Worm (Caenorhabditis elegans) whole organism, young adult: Measurements from ENCODE around the gene str-4.

ENCODE experiments used
- B0035.1 ChIP-seq: sonication (generic microtip); optimal IDR thresholded peaks from 2 replicates; lab custom pipeline; 2016; ENCODE audit warnings: missing genetic modification characterization, mild to moderate bottlenecking, missing compliant biosample characterization, missing genotype, missing genetic modification reagents
- C06A6.2 ChIP-seq: fragments of 200-800 bp; sonication (Bioruptor generic); conservative IDR thresholded peaks from 2 replicates; pipeline ENCODE4 v1.3.6; 2022; ENCODE audit warnings: missing genetic modification characterization, missing compliant biosample characterization
- F33H1.4 ChIP-seq: fragments of 200-800 bp; sonication (Bioruptor generic); IDR thresholded peaks from 2 replicates; pipeline ENCODE4 v1.3.6; 2022; ENCODE audit warnings: missing genetic modification reagents, missing genetic modification characterization, missing compliant biosample characterization
- F39B2.1 ChIP-seq: fragments of 200-800 bp; sonication (Bioruptor generic); IDR thresholded peaks from 2 replicates; pipeline ENCODE4 v1.3.6; 2022; ENCODE audit warnings: missing genetic modification reagents, missing genetic modification characterization, missing compliant biosample characterization
- F57A8.1 ChIP-seq: fragments of 200-800 bp; sonication (Bioruptor generic); optimal IDR thresholded peaks from 2 replicates; lab custom pipeline; 2018; ENCODE audit warnings: mild to moderate bottlenecking, missing genetic modification characterization, moderate library complexity, missing compliant biosample characterization
- Y79H2A.3 ChIP-seq: fragments of 200-800 bp; sonication (Bioruptor generic); conservative IDR thresholded peaks from 2 replicates; pipeline ENCODE4 v1.3.6; 2022; ENCODE audit warnings: missing genetic modification reagents, missing genetic modification characterization, missing compliant biosample characterization
- akir-1 ChIP-seq: fragments of 200-800 bp; sonication (Bioruptor generic); optimal IDR thresholded peaks from 2 replicates; lab custom pipeline; 2018; ENCODE audit warnings: mild to moderate bottlenecking, missing genetic modification characterization, moderate library complexity, missing compliant biosample characterization
- aptf-2 ChIP-seq: fragments of 200-800 bp; sonication (Bioruptor generic); conservative IDR thresholded peaks from 2 replicates; pipeline ENCODE4 v1.3.6; 2022; ENCODE audit warnings: missing genetic modification reagents, missing genetic modification characterization, missing compliant biosample characterization
- atf-7 ChIP-seq: sonication (generic microtip); optimal IDR thresholded peaks from 2 replicates; lab custom pipeline; 2017; ENCODE audit warnings: mild to moderate bottlenecking, missing genetic modification characterization, missing compliant biosample characterization
- ccch-3 ChIP-seq: fragments of 200-800 bp; sonication (Bioruptor generic); optimal IDR thresholded peaks from 2 replicates; lab custom pipeline; 2018; ENCODE audit warnings: mild to moderate bottlenecking, missing genetic modification characterization, missing compliant biosample characterization
- cebp-1 ChIP-seq, 2 experiments: fragments of 200-800 bp in 1 of 2; sonication (Bioruptor generic) in 1 of 2; sonication (generic microtip) in 1 of 2; IDR thresholded peaks in 1 of 2; optimal IDR thresholded peaks in 1 of 2; 2 replicates each; pipeline versions ENCODE4 v1.3.6 to Lab custom; 2017 to 2022; ENCODE audit warnings: missing compliant biosample characterization in 2 of 2, missing genetic modification characterization in 2 of 2, mild to moderate bottlenecking in 1 of 2, missing genetic modification reagents in 1 of 2, moderate library complexity in 1 of 2
- cebp-2 ChIP-seq: fragments of 200-800 bp; sonication (Bioruptor generic); IDR thresholded peaks from 2 replicates; pipeline ENCODE4 v1.3.6; 2022; ENCODE audit warnings: missing genetic modification characterization, missing compliant biosample characterization
- ceh-40 ChIP-seq: fragments of 200-800 bp; sonication (Bioruptor generic); IDR thresholded peaks from 2 replicates; pipeline ENCODE4 v1.3.6; 2022; ENCODE audit warnings: missing genetic modification characterization, missing compliant biosample characterization
- ceh-79 ChIP-seq: sonication (generic microtip); optimal IDR thresholded peaks from 2 replicates; lab custom pipeline; 2017; ENCODE audit warnings: mild to moderate bottlenecking, missing genetic modification characterization, missing compliant biosample characterization
- chd-7 ChIP-seq: sonication (generic microtip); optimal IDR thresholded peaks from 2 replicates; lab custom pipeline; 2016; ENCODE audit warnings: mild to moderate bottlenecking, missing genetic modification characterization, moderate library complexity, missing compliant biosample characterization
- die-1 ChIP-seq: sonication (generic microtip); optimal IDR thresholded peaks from 2 replicates; lab custom pipeline; 2016; ENCODE audit warnings: missing genotype, mild to moderate bottlenecking, missing genetic modification characterization, missing compliant biosample characterization
- dox-1 ChIP-seq: fragments of 200-800 bp; sonication (Bioruptor generic); IDR thresholded peaks from 2 replicates; pipeline ENCODE4 v1.3.6; 2022; ENCODE audit warnings: missing genetic modification reagents, missing genetic modification characterization, missing compliant biosample characterization
- efl-1 ChIP-seq: fragments of 150-350 bp; optimal IDR thresholded peaks from 2 replicates; lab custom pipeline; 2014; ENCODE audit warnings: missing biosample characterization, missing genetic modification reagents, missing genetic modification characterization
- egl-18 ChIP-seq: fragments of 200-800 bp; sonication (Bioruptor generic); IDR thresholded peaks from 2 replicates; pipeline ENCODE4 v1.3.6; 2022; ENCODE audit warnings: missing genetic modification reagents, missing genetic modification characterization, missing compliant biosample characterization
- egl-44 ChIP-seq: fragments of 200-800 bp; sonication (Bioruptor generic); IDR thresholded peaks from 2 replicates; pipeline ENCODE4 v1.3.6; 2022; ENCODE audit warnings: missing genetic modification reagents, missing genetic modification characterization, missing compliant biosample characterization
- egrh-3 ChIP-seq: fragments of 200-800 bp; sonication (Bioruptor generic); IDR thresholded peaks from 2 replicates; pipeline ENCODE4 v1.3.6; 2022; ENCODE audit warnings: missing genetic modification reagents, missing genetic modification characterization, missing compliant biosample characterization
- gei-17 ChIP-seq: fragments of 200-800 bp; sonication (Bioruptor generic); optimal IDR thresholded peaks from 2 replicates; lab custom pipeline; 2018; ENCODE audit warnings: mild to moderate bottlenecking, missing genetic modification characterization, missing compliant biosample characterization
- him-1 ChIP-seq: sonication (generic microtip); optimal IDR thresholded peaks from 2 replicates; lab custom pipeline; 2016; ENCODE audit warnings: missing genotype, missing genetic modification reagents, missing genetic modification characterization, missing compliant biosample characterization
- hrde-1 ChIP-seq: sonication (generic microtip); optimal IDR thresholded peaks from 2 replicates; lab custom pipeline; 2016; ENCODE audit warnings: missing genetic modification characterization, mild to moderate bottlenecking, missing compliant biosample characterization, moderate library complexity, missing genotype, missing genetic modification reagents, borderline replicate concordance
- lag-1 ChIP-seq: fragments of 200-800 bp; sonication (Bioruptor generic); IDR thresholded peaks from 2 replicates; pipeline ENCODE4 v1.3.6; 2022; ENCODE audit warnings: missing genetic modification reagents, missing genetic modification characterization, missing compliant biosample characterization
- let-607 ChIP-seq, 2 experiments: fragments of 200-800 bp in 1 of 2; sonication (Bioruptor generic) in 1 of 2; sonication (generic microtip) in 1 of 2; optimal IDR thresholded peaks; 2 replicates each; lab custom pipeline; 2016 to 2018; ENCODE audit warnings: mild to moderate bottlenecking in 2 of 2, missing compliant biosample characterization in 2 of 2, missing genetic modification characterization in 2 of 2, moderate library complexity in 2 of 2, missing genotype in 1 of 2
- lir-1 ChIP-seq: fragments of 200-800 bp; sonication (Bioruptor generic); conservative IDR thresholded peaks from 2 replicates; pipeline ENCODE4 v1.3.6; 2022; ENCODE audit warnings: missing genetic modification reagents, missing genetic modification characterization, missing compliant biosample characterization
- madf-10 ChIP-seq: sonication (generic microtip); optimal IDR thresholded peaks from 2 replicates; lab custom pipeline; 2016; ENCODE audit warnings: mild to moderate bottlenecking, missing genetic modification characterization, missing compliant biosample characterization
- mel-28 ChIP-seq: sonication (generic microtip); optimal IDR thresholded peaks from 2 replicates; lab custom pipeline; 2016; ENCODE audit warnings: borderline replicate concordance, mild to moderate bottlenecking, missing genetic modification characterization, missing compliant biosample characterization
- mxl-1 ChIP-seq: sonication (generic microtip); optimal IDR thresholded peaks from 2 replicates; lab custom pipeline; 2016; ENCODE audit warnings: missing genetic modification characterization, missing compliant biosample characterization
- nfyb-1 ChIP-seq: fragments of 200-800 bp; sonication (Bioruptor generic); IDR thresholded peaks from 2 replicates; pipeline ENCODE4 v1.3.6; 2022; ENCODE audit warnings: missing genetic modification reagents, missing genetic modification characterization, missing compliant biosample characterization
- nhr-27 ChIP-seq: fragments of 200-800 bp; sonication (Bioruptor generic); optimal IDR thresholded peaks from 2 replicates; lab custom pipeline; 2018; ENCODE audit warnings: mild to moderate bottlenecking, missing genetic modification characterization, moderate library complexity, missing compliant biosample characterization
- nhr-80 ChIP-seq: sonication (generic microtip); optimal IDR thresholded peaks from 2 replicates; lab custom pipeline; 2016; ENCODE audit warnings: missing genetic modification characterization, missing compliant biosample characterization
- rcor-1 ChIP-seq: fragments of 200-800 bp; sonication (Bioruptor generic); IDR thresholded peaks from 2 replicates; pipeline ENCODE4 v1.3.6; 2022; ENCODE audit warnings: missing genetic modification reagents, missing genetic modification characterization, missing compliant biosample characterization
- rpc-1 ChIP-seq, 2 experiments: fragments of 150-350 bp in 1 of 2; sonication (generic microtip) in 1 of 2; optimal IDR thresholded peaks; 2 replicates each; lab custom pipeline; 2014 to 2018; ENCODE audit warnings: missing biosample characterization in 1 of 2, missing genetic modification characterization in 1 of 2, missing genetic modification reagents in 1 of 2, missing genotype in 1 of 2
- sea-2 ChIP-seq: fragments of 200-800 bp; sonication (Bioruptor generic); IDR thresholded peaks from 2 replicates; pipeline ENCODE4 v1.3.6; 2022; ENCODE audit warnings: missing genetic modification characterization, missing compliant biosample characterization
- snpc-1.3 ChIP-seq: sonication (generic microtip); optimal IDR thresholded peaks from 2 replicates; lab custom pipeline; 2017; ENCODE audit warnings: missing genetic modification characterization, mild to moderate bottlenecking, missing compliant biosample characterization, antibody characterized with exemption, moderate library complexity, missing genotype, missing genetic modification reagents; ENCODE audit not compliant: insufficient read depth
- sptf-2 ChIP-seq: fragments of 200-800 bp; sonication (Bioruptor generic); optimal IDR thresholded peaks from 2 replicates; lab custom pipeline; 2018; ENCODE audit warnings: mild to moderate bottlenecking, missing genetic modification characterization, missing compliant biosample characterization
- tbp1 ChIP-seq: fragments of 200-800 bp; sonication (Bioruptor generic); optimal IDR thresholded peaks from 2 replicates; lab custom pipeline; 2018; ENCODE audit warnings: mild to moderate bottlenecking, missing genetic modification characterization, missing compliant biosample characterization
- zfh-2 ChIP-seq: fragments of 200-800 bp; sonication (Bioruptor generic); conservative IDR thresholded peaks from 2 replicates; pipeline ENCODE4 v1.3.6; 2022; ENCODE audit warnings: missing genetic modification reagents, missing genetic modification characterization, missing compliant biosample characterization

Gene str-4

DNA sequence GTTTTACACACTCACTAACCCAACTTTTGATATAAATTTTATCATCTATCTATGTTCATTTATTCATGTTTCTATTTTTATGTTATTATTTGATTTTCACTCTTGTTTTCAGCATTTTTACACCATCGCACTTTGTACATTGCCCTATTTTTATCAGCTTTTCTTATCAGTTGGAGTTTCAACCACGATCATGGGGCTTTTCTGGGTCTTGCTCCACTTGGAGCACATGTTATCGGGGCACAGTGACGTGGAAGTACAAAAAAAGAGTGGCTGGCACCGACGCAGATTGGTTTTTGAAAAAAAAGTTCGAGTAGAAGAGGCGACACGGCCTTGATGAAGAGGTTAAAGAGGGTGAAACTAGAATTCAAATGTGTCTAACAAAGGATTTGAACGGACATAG lies 37.6 kb upstream of the str-4 start (continued):
- TF ChIP-seq rcor-1: no peak
- no peak for TF ChIP-seq ceh-40 (GFP tag; lab: Robert Waterston, UW)
- TF ChIP-seq, all 124 proteins: peak for 7

DNA sequence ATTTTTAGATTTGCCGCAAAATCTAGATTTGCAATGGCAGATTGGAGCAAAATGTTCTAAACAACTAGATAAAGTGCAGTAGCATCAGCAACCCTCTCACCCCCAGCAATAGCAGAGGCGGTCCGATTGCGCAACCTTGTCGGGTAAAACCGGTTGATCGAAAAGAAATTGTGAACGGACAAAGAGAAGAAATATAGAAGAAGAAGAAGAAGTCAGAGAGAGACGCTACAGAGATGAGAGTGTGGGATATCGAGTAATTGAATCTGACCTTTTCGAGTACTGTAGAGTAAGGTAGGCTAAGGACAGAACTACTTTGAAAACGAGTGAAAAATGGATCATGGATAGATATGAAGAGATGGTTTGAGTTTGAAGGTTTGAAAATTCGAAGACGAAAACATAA lies 36.3 kb upstream of the str-4 start:
- TF ChIP-seq rcor-1 (no peak), ccch-3 (GFP tag; lab: Kevin White, UChicago) (no peak), egl-18 (GFP tag; lab: Robert Waterston, UW) (no peak), cebp-1 (GFP tag; IDR thresholded peaks at IDR 0.05; lab: Robert Waterston, UW) (no peak), cebp-1 (tag; optimal IDR thresholded peaks at IDR 0.05; lab: Kevin White, UChicago) (peak; percentile 19), C06A6.2 (GFP tag; lab: Robert Waterston, UW) (no peak)
- TF ChIP-seq, all 124 proteins: peak for 1

DNA sequence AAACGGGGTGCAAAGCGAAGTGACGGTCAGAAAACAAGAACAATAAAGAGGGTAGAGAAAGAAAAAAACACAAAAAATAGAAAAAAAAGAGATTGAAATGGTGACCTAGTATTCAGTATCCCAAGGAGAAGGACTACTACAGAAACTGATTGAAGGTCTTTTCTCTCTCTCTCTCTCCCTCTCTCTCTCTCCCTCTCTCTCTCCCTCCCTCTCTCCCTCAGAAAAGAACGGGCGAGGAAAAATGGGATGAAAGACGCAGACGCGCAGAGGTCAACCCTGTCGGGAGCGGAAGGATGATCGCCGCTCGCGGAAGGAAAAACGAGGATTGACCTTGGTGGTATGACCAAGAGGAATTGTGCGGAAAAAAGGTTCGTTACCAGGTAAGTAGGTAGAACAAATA lies 35.0 kb upstream of the str-4 start:
- TF ChIP-seq sea-2 (GFP tag; lab: Robert Waterston, UW): no peak
- TF ChIP-seq let-607 (tag; optimal IDR thresholded peaks at IDR 0.05; lab: Kevin White, UChicago): no peak
- peak; percentile 17 for TF ChIP-seq nhr-80 (tag; lab: Kevin White, UChicago)
- no peak for TF ChIP-seq aptf-2
- TF ChIP-seq F33H1.4: no peak
- TF ChIP-seq zfh-2 (GFP tag; lab: Robert Waterston, UW): peak; percentile 89
- no peak for TF ChIP-seq gei-17 (GFP tag; lab: Kevin White, UChicago)
- no peak for TF ChIP-seq F57A8.1 (GFP tag; lab: Kevin White, UChicago)
- no peak for TF ChIP-seq hrde-1 (tag; lab: Kevin White, UChicago)
- peak; percentile 50; the same call in 1 of the 2 replicates for TF ChIP-seq dox-1 (GFP tag; lab: Robert Waterston, UW)
- TF ChIP-seq egrh-3: peak; percentile 63
- TF ChIP-seq efl-1 (GFP tag; lab: Kevin White, UChicago): no peak
- TF ChIP-seq B0035.1 (tag; lab: Kevin White, UChicago): no peak
- TF ChIP-seq snpc-1.3: no peak

DNA sequence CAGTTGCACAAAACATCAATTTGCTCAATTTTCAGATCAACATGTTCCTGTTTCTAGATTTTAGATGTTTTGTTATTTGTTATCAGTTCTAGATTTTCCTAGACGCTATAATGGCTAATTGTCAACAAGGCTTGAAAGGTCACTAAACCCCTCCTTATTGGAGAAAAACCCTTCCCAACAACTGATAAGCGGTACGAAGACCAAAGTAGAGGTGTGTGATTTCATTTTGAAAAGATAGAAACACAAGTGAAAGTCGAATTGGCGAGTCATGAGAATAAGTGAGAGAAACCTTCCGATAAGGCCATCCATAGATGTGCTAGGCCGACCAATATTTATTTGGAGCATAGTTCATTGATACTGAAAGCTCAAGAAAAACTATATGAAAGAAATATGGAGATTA lies 34.1 kb upstream of the str-4 start:
- TF ChIP-seq sptf-2: no peak
- TF ChIP-seq F39B2.1: no peak
- no peak for TF ChIP-seq sea-2 (GFP tag; lab: Robert Waterston, UW)
- peak; percentile 6 for TF ChIP-seq madf-10
- no peak for TF ChIP-seq chd-7 (tag; lab: Kevin White, UChicago)
- TF ChIP-seq lir-1 (GFP tag; lab: Robert Waterston, UW): no peak
- TF ChIP-seq efl-1 (GFP tag; lab: Kevin White, UChicago): no peak
- TF ChIP-seq cebp-1 (GFP tag; IDR thresholded peaks at IDR 0.05; lab: Robert Waterston, UW): no peak
- TF ChIP-seq cebp-1 (tag; optimal IDR thresholded peaks at IDR 0.05; lab: Kevin White, UChicago): peak; percentile 21
- 0 out of 2 replicates have a peak, but pooled peaks have one; percentile 25 for TF ChIP-seq egl-44 (GFP tag; lab: Robert Waterston, UW)
- peak; percentile 41 for TF ChIP-seq atf-7 (tag; lab: Kevin White, UChicago)
- TF ChIP-seq nhr-80 (tag; lab: Kevin White, UChicago): peak; percentile 86
- no peak for TF ChIP-seq nhr-27 (tag; lab: Kevin White, UChicago)

DNA sequence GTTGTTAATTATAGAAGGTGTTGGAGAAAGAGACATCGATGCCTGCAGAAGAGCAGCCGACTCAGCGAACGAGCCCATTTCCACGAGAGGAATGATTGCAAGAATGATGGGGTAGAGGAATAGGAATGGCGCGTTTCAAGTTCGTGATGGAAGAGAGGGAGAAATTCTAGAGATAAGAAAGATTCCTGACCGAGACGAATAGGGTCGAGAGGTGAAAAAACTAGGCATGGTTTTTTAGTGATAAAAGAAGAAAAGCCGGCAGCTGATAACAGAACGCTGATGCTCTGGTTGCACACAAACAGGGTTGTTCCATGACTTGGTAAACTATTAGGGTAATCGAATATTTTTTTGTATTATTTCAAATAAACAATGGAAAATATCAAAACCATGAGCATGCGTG lies 33.3 kb upstream of the str-4 start:
- TF ChIP-seq akir-1 (GFP tag; lab: Kevin White, UChicago) (no peak), Y79H2A.3 (GFP tag; lab: Robert Waterston, UW) (no peak), F57A8.1 (GFP tag; lab: Kevin White, UChicago) (no peak), nhr-80 (tag; lab: Kevin White, UChicago) (peak; percentile 97), mel-28 (no peak), tbp1 (GFP tag; lab: Kevin White, UChicago) (no peak), nfyb-1 (GFP tag; lab: Robert Waterston, UW) (no peak), rpc-1 (optimal IDR thresholded peaks at IDR 0.05; lab: Kevin White, UChicago) (no peak), rpc-1 (tag; optimal IDR thresholded peaks at IDR 0.05; lab: Kevin White, UChicago) (no peak), lag-1 (GFP tag; lab: Robert Waterston, UW) (no peak), die-1 (tag; lab: Kevin White, UChicago) (no peak), him-1 (tag; lab: Kevin White, UChicago) (no peak), ceh-79 (tag; lab: Kevin White, UChicago) (no peak), cebp-2 (GFP tag; lab: Robert Waterston, UW) (no peak), mxl-1 (tag; lab: Kevin White, UChicago) (no peak), let-607 (tag; optimal IDR thresholded peaks at IDR 0.05; lab: Kevin White, UChicago) (no peak), chd-7 (tag; lab: Kevin White, UChicago) (no peak), cebp-1 (GFP tag; IDR thresholded peaks at IDR 0.05; lab: Robert Waterston, UW) (no peak), cebp-1 (tag; optimal IDR thresholded peaks at IDR 0.05; lab: Kevin White, UChicago) (peak; percentile 13), dox-1 (GFP tag; lab: Robert Waterston, UW) (peak; percentile 64), B0035.1 (tag; lab: Kevin White, UChicago) (no peak)
